Worm (Caenorhabditis elegans): ENCODE measurements around the gene lec-2.
"Not testable (repeated sequence)": the region's sequence is repeated elsewhere in the genome, so short reads cannot be mapped to it uniquely, and the experiment has no call there.

lec-2 gene

DNA sequence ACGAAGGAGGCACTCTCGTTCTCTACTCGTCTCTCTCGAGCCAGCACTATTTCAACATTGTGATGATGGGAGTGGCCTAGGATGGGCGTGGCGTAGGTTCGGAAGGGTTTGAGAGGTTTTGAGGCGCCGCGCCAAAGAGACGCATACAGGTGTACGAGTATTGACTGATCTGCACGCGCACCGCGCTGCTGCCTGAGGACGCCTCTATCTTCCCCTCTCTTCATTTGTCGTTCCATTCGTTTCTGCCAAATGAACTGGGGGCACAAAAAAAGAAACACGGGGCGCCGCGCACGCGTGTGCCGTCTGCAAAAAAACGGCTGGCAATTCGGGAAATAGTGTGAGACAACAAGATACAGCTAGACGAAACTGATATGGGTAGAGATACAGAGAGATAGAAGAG lies at the start of gene lec-2:
Gene lec-2, minus strand, starts transcription at position 171 of the 400 bp plus-strand sequence.
- no peak for TF ChIP-seq unc-62 (GFP tag; optimal IDR thresholded peaks at IDR 0.05)

DNA sequence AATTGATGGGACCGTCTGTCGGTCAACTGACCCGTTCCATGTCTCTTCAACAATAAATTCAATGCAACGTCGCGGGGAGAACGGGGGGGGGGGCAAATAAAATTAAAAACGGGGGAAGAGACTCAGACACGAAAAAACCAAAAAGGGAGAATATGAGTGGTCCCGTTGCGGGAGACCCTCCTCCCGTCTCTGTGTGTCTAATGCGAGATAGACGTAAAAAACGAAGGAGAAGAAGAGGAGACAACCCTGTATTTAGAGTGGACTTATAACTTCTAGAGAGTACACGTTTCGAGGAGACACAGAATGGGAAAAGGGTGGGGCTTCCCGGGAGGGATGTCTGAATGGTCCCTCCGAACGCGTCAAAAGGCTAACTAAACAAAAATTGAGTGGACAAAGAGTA lies 49.5 kb upstream of the lec-2 start:
- TF ChIP-seq unc-62 (GFP tag; optimal IDR thresholded peaks at IDR 0.05) = no peak

DNA sequence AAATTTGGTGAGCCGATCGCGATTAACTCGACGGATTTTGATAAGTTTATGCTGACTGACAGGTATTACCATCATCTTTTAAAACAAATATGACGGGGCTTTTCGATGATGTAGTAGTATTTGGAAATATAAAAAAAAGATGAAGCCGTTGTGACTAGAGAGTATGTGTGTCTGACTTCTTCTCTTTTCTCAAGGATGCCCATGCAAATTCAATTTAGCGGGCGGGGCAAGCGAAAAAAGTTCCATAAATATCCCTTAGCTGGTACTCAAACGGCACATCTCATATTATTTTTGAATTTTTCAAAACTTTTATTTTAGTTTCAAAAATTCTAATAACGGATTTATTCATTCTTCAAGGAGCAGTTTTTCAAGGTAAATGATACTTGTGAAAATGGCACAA lies 44.5 kb upstream of the lec-2 start, which contains the start of gene stg-1:
Gene stg-1, minus strand, starts transcription at position 153 of the 400 bp plus-strand sequence.
- TF ChIP-seq unc-62 (GFP tag; optimal IDR thresholded peaks at IDR 0.05) = no peak

DNA sequence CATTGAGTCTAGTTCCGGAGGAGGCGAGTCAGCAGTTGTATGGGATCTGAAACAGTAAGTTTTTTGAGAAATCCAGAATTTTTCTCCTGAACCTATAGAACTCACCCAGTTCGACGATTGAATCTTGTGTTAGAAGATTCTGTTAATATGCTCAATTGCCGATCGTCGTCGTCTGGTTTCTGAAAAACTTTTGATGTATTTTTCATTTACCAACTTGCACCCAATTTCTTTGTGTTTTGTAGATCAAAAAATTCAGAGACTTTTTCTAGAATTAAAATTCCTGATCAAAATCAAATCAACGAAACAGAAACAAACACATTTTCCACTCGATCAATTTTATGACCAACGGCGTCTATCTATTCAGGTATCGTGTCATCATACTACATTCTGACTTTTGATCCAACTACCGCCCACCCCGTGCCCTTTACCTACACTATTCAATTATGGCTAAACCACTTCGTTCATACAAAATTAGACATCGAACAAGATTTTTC lies 40.6 kb upstream of the lec-2 start, which contains the start of gene C18D1.2:
Gene C18D1.2, plus strand, starts transcription at position 444 of the 494 bp plus-strand sequence.
- TF ChIP-seq unc-62 (GFP tag; optimal IDR thresholded peaks at IDR 0.05) = no peak

DNA sequence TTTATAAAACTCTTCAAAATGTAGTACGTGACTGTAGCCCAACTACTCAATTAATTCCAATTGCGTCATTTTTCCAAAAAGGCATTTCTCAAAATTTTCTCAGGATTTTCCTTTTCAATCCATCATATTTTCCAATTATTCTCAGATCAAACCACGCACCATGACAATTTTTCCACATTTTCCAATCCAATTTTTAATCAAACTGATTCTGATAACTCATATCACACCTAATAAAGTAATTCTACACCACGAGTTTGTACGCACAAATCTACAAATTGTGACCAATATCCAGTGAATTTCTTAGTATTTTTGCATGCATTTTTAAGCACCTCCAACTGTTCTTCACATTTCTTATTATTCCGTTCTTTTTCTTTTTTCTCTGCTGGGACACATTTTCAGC lies 35.5 kb upstream of the lec-2 start:
- TF ChIP-seq unc-62 (GFP tag; optimal IDR thresholded peaks at IDR 0.05) = no peak

DNA sequence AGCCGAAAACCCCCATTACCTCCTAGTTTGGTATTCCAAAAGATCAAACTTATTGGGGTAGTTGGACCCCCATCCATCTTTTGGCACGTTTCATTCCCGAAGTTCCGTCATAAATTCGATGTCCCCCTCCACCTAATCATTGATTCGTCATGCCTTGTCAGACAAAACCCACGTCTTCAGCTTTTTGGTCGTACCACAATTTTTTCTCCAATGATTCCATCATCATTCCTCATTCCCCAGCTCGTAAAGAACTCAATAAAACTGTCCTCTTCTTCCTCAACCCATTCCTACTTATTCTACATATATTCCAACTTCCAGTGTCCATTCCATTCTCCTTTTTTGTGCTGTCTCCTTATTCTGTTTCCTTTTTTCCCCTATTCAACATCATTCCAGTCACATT lies 32.6 kb upstream of the lec-2 start, which contains the start of gene flp-4:
Gene flp-4, plus strand, starts transcription at position 301 of the 400 bp plus-strand sequence.
- no peak for TF ChIP-seq unc-62 (GFP tag; optimal IDR thresholded peaks at IDR 0.05)

DNA sequence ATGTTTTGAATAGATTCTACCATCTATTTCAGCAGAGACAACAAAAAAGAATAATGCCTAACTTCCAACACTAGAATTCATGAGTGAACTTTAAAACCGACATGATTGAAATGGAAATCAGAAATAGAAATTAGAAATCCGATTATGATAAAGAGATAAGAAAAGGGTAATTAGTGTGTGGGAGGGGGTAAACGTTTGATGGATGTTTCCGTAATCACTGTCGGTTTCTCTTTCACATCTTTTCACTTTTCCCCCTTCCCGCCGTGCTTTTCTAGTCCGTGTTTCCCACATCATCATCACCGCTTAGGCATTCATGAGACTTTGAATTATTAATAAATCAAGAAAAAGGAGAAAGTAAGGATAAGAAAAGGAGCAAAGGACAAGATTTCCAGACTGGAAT lies 29.7 kb upstream of the lec-2 start:
- no peak for TF ChIP-seq unc-62 (GFP tag; optimal IDR thresholded peaks at IDR 0.05)

DNA sequence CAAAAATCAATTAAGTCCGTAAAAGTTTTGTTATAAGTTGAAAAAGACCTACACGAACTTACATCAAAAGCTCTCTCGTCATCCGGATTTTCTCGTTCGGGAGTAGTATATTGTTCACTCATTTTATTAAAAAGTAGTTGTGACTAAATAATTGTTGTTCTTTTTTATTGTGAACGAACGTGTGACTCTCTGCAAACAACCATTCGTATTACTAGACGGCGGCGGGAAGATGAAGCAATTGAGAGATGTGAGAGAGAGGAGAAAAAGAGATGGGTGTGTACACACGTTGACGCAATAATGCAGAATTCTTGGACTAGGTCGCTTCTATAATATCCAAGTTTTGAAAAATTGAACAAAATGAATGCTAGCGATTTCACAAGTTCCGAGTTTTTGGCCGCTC lies 29.0 kb upstream of the lec-2 start, which contains the start of the genes F52H3.11 and bath-38:
Gene F52H3.11, minus strand, starts transcription at position 203 of the 400 bp plus-strand sequence.
Gene bath-38, minus strand, starts transcription at position 310 of the 400 bp plus-strand sequence.
- no peak for TF ChIP-seq unc-62 (GFP tag; optimal IDR thresholded peaks at IDR 0.05)

DNA sequence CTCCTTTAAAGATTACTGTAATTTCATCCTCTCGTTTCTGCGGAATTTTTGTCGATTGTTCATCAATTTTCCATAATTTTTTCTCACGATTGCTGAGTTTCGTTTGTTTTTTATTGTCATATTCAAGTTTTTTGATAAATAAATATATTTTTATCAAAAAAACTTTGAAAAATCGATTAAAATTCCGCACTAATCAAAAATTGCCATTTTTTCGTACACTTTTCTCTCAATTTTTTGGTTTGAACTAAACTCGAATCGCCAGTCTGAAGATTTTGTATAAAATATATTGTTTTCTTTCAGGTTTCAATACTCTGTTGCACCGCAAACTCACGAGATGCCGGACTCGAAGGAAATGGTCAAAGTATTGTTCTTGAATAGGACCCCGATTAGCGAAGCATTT lies 24.9 kb upstream of the lec-2 start, which contains the start of gene ogr-2:
Gene ogr-2, plus strand, starts transcription at position 301 of the 400 bp plus-strand sequence.
- no peak for TF ChIP-seq unc-62 (GFP tag; optimal IDR thresholded peaks at IDR 0.05)

DNA sequence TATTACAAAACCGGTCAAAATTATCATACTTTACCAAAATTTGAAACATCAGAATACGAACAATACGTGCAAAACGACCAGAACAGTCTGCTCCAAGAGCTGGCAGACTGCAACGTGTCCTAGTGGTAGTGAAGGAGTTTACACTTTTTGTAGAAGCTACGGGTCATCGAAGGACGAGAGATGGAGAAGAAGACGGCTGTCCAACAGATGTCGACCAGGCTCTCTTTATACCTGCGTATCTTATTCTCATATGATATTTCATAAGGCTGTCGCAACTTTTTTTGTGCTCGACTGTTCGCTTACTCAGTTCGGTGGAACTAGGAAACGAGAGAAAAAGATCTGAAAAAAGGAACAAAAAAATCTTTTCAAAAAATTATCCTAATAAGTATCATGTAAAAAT lies 23.8 kb upstream of the lec-2 start, which contains the start of gene let-268:
Gene let-268, minus strand, starts transcription at position 182 of the 400 bp plus-strand sequence.
- no peak for TF ChIP-seq unc-62 (GFP tag; optimal IDR thresholded peaks at IDR 0.05)

DNA sequence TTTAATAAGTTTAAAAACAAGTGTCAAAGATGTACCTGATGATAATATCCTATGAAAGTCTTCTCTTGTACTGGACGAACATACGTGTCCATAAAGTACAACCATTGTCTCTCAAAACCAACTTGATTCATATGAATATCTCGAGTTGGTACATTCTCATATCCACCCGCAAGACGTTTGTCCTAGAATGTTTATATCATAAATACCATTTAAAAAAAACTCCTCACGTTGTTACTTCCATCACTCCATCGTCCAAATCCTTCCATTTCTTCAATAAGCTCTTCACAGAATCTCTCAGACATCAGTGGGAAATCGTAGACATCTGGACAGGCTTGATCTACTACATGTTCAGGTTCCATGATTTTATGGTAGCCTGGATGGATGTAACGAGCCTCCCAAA lies 19.4 kb upstream of the lec-2 start:
- no peak for TF ChIP-seq unc-62 (GFP tag; optimal IDR thresholded peaks at IDR 0.05)

DNA sequence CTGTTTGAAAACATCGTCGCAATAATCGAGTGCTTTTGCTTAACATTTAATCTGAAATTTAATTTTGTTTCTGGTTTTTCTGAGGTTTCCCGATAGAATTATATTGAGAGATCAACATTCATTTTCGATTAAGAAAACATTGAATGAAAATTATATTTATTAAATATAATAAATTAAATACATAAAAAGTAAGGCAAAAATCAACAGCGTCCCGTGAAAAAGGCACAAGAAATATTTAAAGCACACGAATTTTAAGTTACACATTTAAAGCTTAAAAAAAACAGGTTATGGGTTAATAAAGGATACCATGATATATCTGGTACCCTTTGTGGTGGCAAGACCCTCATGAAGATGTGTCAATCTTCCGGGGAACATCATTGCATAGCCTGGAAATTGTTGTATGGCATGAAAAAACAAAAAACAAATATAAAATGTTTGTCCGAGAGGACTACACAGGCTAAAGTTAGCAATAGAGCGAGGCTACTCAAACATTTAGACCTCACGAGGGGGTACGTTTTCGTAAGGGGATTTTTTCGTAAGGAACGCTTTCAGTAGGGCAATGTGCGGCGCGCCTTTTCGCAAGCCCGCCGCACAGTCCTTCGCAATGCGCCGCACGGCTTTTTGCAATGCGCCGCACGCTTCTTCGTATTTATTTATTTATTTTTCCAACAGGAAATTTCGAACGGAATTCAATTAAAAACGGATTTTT lies 17.3 kb upstream of the lec-2 start, which contains the start of gene mtcu-2:
Gene mtcu-2, minus strand, starts transcription at position 51 of the 709 bp plus-strand sequence.
- TF ChIP-seq unc-62 (GFP tag; optimal IDR thresholded peaks at IDR 0.05) = not testable (repeated sequence)

DNA sequence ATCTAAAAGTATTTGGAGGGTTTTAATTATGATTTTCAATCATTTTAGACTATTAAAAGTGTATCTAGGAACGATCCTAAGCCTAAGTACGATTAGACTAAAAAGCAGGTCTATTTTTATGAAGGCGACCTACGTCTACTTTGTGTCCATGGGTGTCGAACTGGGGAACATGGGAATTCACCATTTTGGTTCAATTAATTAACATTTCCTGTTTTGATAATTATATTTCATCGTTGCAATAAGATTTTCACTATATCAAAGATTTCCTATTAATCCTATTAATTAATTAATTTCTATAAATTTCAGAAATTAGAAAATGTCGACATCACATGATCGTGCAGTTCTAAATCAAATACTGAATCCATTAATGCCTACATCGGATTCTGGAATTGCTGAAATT lies 13.9 kb upstream of the lec-2 start, which contains the start of gene ttc-36:
Gene ttc-36, plus strand, starts transcription at position 301 of the 400 bp plus-strand sequence.
- no peak for TF ChIP-seq unc-62 (GFP tag; optimal IDR thresholded peaks at IDR 0.05)

DNA sequence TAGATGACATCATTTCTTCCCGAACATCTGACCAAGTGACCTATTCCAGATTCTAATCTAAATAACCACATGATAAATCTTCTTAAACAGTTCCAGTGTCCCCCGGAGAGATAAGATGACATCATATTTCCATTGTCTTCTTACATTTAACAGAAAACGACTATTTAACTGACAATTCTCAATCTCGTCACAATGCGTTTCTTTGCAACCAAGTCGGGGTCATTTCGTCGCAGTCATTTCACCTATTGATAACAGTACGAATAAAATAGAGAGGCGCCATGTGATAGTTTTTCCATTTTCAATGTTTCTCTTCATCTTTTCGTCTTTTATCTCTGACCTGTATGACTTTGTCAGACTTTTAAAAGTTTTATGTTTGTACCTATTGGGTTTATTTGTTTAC lies 13.1 kb upstream of the lec-2 start:
- no peak for TF ChIP-seq unc-62 (GFP tag; optimal IDR thresholded peaks at IDR 0.05)

DNA sequence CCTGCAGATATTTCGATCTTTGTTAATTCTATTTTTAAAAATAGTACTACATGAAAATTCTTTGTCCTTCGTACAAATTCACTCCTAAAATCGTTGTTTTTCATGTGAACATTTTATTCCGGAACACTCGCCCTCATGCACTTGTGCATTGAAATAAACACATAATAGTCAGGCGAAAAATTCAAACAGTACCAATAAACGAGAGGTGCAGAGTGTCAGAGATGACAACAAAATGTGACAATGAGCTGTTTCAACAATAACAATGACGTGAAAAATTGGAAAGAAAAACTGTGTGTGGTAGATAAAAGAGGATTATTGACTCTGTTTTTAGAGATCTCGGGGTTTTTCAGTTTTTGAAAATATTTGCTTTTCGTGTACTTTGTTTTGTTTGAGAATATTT lies 12.2 kb upstream of the lec-2 start, which contains the start of gene F52H3.6:
Gene F52H3.6, minus strand, starts transcription at position 228 of the 400 bp plus-strand sequence.
- no peak for TF ChIP-seq unc-62 (GFP tag; optimal IDR thresholded peaks at IDR 0.05)

DNA sequence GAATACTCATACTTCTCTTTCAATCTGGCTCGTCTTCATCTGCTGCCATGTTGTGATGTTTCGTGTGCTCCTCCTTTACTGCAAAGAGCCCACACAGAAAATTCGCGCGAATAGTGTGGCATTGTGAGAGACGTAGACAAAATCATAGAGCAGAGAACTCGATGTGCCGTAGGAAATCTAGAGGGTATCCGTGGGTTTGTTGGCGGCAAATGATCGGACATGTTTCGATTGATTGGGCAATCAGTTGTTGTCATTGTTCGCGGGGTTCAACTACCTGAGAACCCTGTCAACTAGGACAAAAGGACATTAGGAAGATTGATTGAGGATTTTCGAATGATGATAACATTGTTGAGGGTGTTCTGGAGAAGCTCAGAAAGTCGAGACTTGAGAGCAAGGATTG lies 9.1 kb upstream of the lec-2 start:
- TF ChIP-seq unc-62 (GFP tag; optimal IDR thresholded peaks at IDR 0.05) = no peak

DNA sequence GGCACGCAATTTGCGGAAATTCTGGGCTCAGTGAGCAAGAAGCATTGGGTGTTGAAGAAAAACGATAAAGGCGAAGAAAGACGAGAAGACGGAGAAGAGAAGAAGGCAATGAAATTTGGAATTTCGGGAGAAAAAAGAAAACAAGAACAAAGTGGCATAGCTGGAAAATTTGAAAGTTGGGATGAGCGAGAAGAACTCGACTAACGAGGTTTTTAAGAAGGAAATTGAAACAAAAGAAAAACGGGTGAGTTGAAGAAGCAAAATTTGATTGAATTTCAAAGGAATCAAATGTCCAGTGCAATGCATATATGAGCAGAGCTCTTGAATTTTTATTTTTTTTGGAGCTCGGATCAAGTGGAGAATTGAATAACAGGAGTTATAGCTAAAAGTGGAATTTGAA lies 5.8 kb upstream of the lec-2 start:
- TF ChIP-seq unc-62 (GFP tag; optimal IDR thresholded peaks at IDR 0.05) = no peak
